Comparison of ENCODE assay signal across 2 fruit fly cellular contexts in genomic region chr3R:28597527-28597926, dm6.
TF ChIP-seq lines count a peak whose summit lies in the region.

No protein-coding gene starts in this region.

- no peak for TF ChIP-seq CTCF in whole organism, embryonic (GFP tag; optimal IDR thresholded peaks at IDR 0.05; lab: Kevin White, UChicago)

TF ChIP-seq in whole organism, embryonic, 481 proteins besides CTCF, POLR2A, EP300 and RAD21 (continues in another document):
- TF ChIP-seq Sox102F (GFP tag; optimal IDR thresholded peaks at IDR 0.05; lab: Kevin White, UChicago) (no peak), pita (GFP tag; optimal IDR thresholded peaks at IDR 0.05; lab: Kevin White, UChicago) (no peak), gcm2 (GFP tag; optimal IDR thresholded peaks at IDR 0.05; lab: Kevin White, UChicago) (no peak), CG30020 (tag; optimal IDR thresholded peaks at IDR 0.05; lab: Kevin White, UChicago) (no peak), Mes4 (GFP tag; optimal IDR thresholded peaks at IDR 0.05; lab: Kevin White, UChicago) (no peak), CG12659 (GFP tag; optimal IDR thresholded peaks at IDR 0.05; lab: Kevin White, UChicago) (no peak), CG7928 (GFP tag; optimal IDR thresholded peaks at IDR 0.05; lab: Kevin White, UChicago) (no peak), Dip2 (GFP tag; IDR thresholded peaks at IDR 0.05; lab: Robert Waterston, UW) (no peak), vvl (GFP tag; IDR thresholded peaks at IDR 0.05; lab: Robert Waterston, UW) (0 out of 2 replicates have a peak, but pooled peaks have one; percentile 24), btn (GFP tag; optimal IDR thresholded peaks at IDR 0.05; lab: Kevin White, UChicago) (no peak), jing (GFP tag; optimal IDR thresholded peaks at IDR 0.05; lab: Kevin White, UChicago) (no peak), CG12155 (GFP tag; optimal IDR thresholded peaks at IDR 0.05; lab: Kevin White, UChicago) (no peak), CG15601 (tag; optimal IDR thresholded peaks at IDR 0.05; lab: Kevin White, UChicago) (no peak), zen2 (GFP tag; IDR thresholded peaks at IDR 0.05; lab: Robert Waterston, UW; ENCODE audit: partially characterized antibody) (no peak), Sox100B (GFP tag; optimal IDR thresholded peaks at IDR 0.05; lab: Kevin White, UChicago) (no peak), CG11504 (tag; optimal IDR thresholded peaks at IDR 0.05; lab: Kevin White, UChicago) (no peak), hkb (optimal IDR thresholded peaks at IDR 0.05; lab: Kevin White, UChicago) (no peak), hkb (GFP tag; IDR thresholded peaks at IDR 0.05; lab: Robert Waterston, UW) (no peak), toy (GFP tag; IDR thresholded peaks at IDR 0.05; lab: Robert Waterston, UW) (no peak), CG2199 (GFP tag; IDR thresholded peaks at IDR 0.05; lab: Robert Waterston, UW) (0 out of 3 replicates have a peak, but pooled peaks have one; percentile 22), CG10366 (GFP tag; IDR thresholded peaks at IDR 0.05; lab: Robert Waterston, UW) (no peak), grau (tag; optimal IDR thresholded peaks at IDR 0.05; lab: Kevin White, UChicago) (no peak), lab (GFP tag; optimal IDR thresholded peaks at IDR 0.05; lab: Kevin White, UChicago) (peak; percentile 23), ro (GFP tag; IDR thresholded peaks at IDR 0.05; lab: Robert Waterston, UW) (no peak), Fer1 (GFP tag; optimal IDR thresholded peaks at IDR 0.05; lab: Kevin White, UChicago) (no peak), sim (GFP tag; IDR thresholded peaks at IDR 0.05; lab: Robert Waterston, UW) (no peak), CG34376 (GFP tag; optimal IDR thresholded peaks at IDR 0.05; lab: Kevin White, UChicago) (no peak), CG30431 (GFP tag; optimal IDR thresholded peaks at IDR 0.05; lab: Kevin White, UChicago) (no peak), insv (GFP tag; optimal IDR thresholded peaks at IDR 0.05; lab: Kevin White, UChicago) (no peak), CG6175 (GFP tag; IDR thresholded peaks at IDR 0.05; lab: Robert Waterston, UW) (no peak), CG12071 (GFP tag; optimal IDR thresholded peaks at IDR 0.05; lab: Kevin White, UChicago) (peak; percentile 13), CG5953 (GFP tag; IDR thresholded peaks at IDR 0.05; lab: Robert Waterston, UW) (0 out of 2 replicates have a peak, but pooled peaks have one; percentile 14), eve (GFP tag; optimal IDR thresholded peaks at IDR 0.05; lab: Kevin White, UChicago) (no peak), Atf6 (GFP tag; IDR thresholded peaks at IDR 0.05; lab: Robert Waterston, UW) (no peak), CG8290 (GFP tag; optimal IDR thresholded peaks at IDR 0.05; lab: Kevin White, UChicago) (no peak), CG8290 (tag; optimal IDR thresholded peaks at IDR 0.05; lab: Kevin White, UChicago) (peak in 1 of 2 experiments; percentile 20), CG8944 (GFP tag; optimal IDR thresholded peaks at IDR 0.05; lab: Kevin White, UChicago) (no peak), Hand (GFP tag; optimal IDR thresholded peaks at IDR 0.05; lab: Kevin White, UChicago) (no peak), gfzf (GFP tag; optimal IDR thresholded peaks at IDR 0.05; lab: Kevin White, UChicago) (peak; percentile 8), her (GFP tag; optimal IDR thresholded peaks at IDR 0.05; lab: Kevin White, UChicago) (peak; percentile 54), onecut (GFP tag; IDR thresholded peaks at IDR 0.05; lab: Robert Waterston, UW) (no peak), Fer2 (tag; optimal IDR thresholded peaks at IDR 0.05; lab: Kevin White, UChicago) (no peak), CG6689 (GFP tag; IDR thresholded peaks at IDR 0.05; lab: Robert Waterston, UW) (no peak), HLHmδ (GFP tag; optimal IDR thresholded peaks at IDR 0.05; lab: Kevin White, UChicago) (no peak), CG31365 (tag; optimal IDR thresholded peaks at IDR 0.05; lab: Kevin White, UChicago) (peak; percentile 15), CG10147 (GFP tag; optimal IDR thresholded peaks at IDR 0.05; lab: Kevin White, UChicago) (no peak), tap (tag; optimal IDR thresholded peaks at IDR 0.05; lab: Kevin White, UChicago) (no peak), az2 (GFP tag; optimal IDR thresholded peaks at IDR 0.05; lab: Kevin White, UChicago) (no peak)

TF ChIP-seq in whole organism, prepupa, 60 proteins besides CTCF, POLR2A, EP300 and RAD21:
- peak; percentile 99 for TF ChIP-seq fkh (GFP tag; optimal IDR thresholded peaks at IDR 0.05; lab: Kevin White, UChicago)
- no peak for TF ChIP-seq CG10631 (GFP tag; optimal IDR thresholded peaks at IDR 0.05; lab: Kevin White, UChicago)
